Worm (Caenorhabditis elegans) whole organism, late embryonic: ENCODE data around the gene mig-2.

Experiments used
- K09A11.1 ChIP-seq: sonication (generic microtip); optimal IDR thresholded peaks from 2 replicates; lab custom pipeline; 2017; ENCODE audit warnings: antibody characterized with exemption, mild to moderate bottlenecking, missing genetic modification characterization, missing compliant biosample characterization; ENCODE audit not compliant: insufficient read depth
- ceh-19 ChIP-seq: fragments of 200-800 bp; sonication (Bioruptor generic); optimal IDR thresholded peaks from 2 replicates; lab custom pipeline; 2018; ENCODE audit warnings: mild to moderate bottlenecking, missing genetic modification characterization, missing compliant biosample characterization
- dmd-4 ChIP-seq: sonication (generic microtip); optimal IDR thresholded peaks from 2 replicates; lab custom pipeline; 2016; ENCODE audit warnings: borderline replicate concordance, missing genetic modification characterization, missing compliant biosample characterization
- hlh-13 ChIP-seq: fragments of 200-800 bp; sonication (Bioruptor generic); optimal IDR thresholded peaks from 2 replicates; lab custom pipeline; 2018; ENCODE audit warnings: mild to moderate bottlenecking, missing genetic modification characterization, missing compliant biosample characterization
- syd-9 ChIP-seq: sonication (generic microtip); optimal IDR thresholded peaks from 2 replicates; lab custom pipeline; 2016; ENCODE audit warnings: mild to moderate bottlenecking, missing genetic modification characterization, moderate library complexity, missing compliant biosample characterization
- ttx-3 ChIP-seq: sonication (generic microtip); optimal IDR thresholded peaks from 2 replicates; lab custom pipeline; 2016; ENCODE audit warnings: missing genetic modification reagents, missing genetic modification characterization, missing compliant biosample characterization
- unc-3 ChIP-seq, 2 experiments: fragments of 200-800 bp in 1 of 2; sonication (Bioruptor generic) in 1 of 2; sonication (generic microtip) in 1 of 2; conservative IDR thresholded peaks in 1 of 2; optimal IDR thresholded peaks in 1 of 2; 2 replicates each; pipeline versions ENCODE4 v1.3.6 to Lab custom; 2016 to 2022; ENCODE audit warnings: missing compliant biosample characterization in 2 of 2, missing genetic modification characterization in 2 of 2, missing genetic modification reagents in 1 of 2
- unc-42 ChIP-seq: sonication (generic microtip); optimal IDR thresholded peaks from 2 replicates; lab custom pipeline; 2016; ENCODE audit warnings: missing genotype, missing genetic modification characterization, missing compliant biosample characterization
- ztf-16 ChIP-seq: sonication (generic microtip); optimal IDR thresholded peaks from 2 replicates; lab custom pipeline; 2017; ENCODE audit warnings: missing genetic modification characterization, missing compliant biosample characterization

- TF ChIP-seq dmd-4 (tag; lab: Kevin White, UChicago): no peak
- TF ChIP-seq unc-42 (tag; lab: Kevin White, UChicago): no peak
- TF ChIP-seq hlh-13 (GFP tag; lab: Kevin White, UChicago): no peak
- TF ChIP-seq ttx-3 (tag; lab: Kevin White, UChicago): no peak
- TF ChIP-seq K09A11.1 (tag; lab: Kevin White, UChicago): no peak
- TF ChIP-seq unc-3 (GFP tag; conservative IDR thresholded peaks at IDR 0.05; lab: Robert Waterston, UW): no peak
- TF ChIP-seq unc-3 (tag; optimal IDR thresholded peaks at IDR 0.05; lab: Kevin White, UChicago): no peak
- no peak for TF ChIP-seq ceh-19 (GFP tag; lab: Kevin White, UChicago)
- no peak for TF ChIP-seq ztf-16 (tag; lab: Kevin White, UChicago)
- no peak for TF ChIP-seq syd-9 (tag; lab: Kevin White, UChicago)
Measured at ce11 chrX:11585375-11585774, 37.0 kb downstream of the mig-2 start, which contains the start of gene abts-2.
